Worm (Caenorhabditis elegans): ENCODE results near the gene C44B7.11.

- no peak for TF ChIP-seq nhr-179 (tag; optimal IDR thresholded peaks at IDR 0.05)
- TF ChIP-seq B0035.1 (tag; optimal IDR thresholded peaks at IDR 0.05), result no peak
- TF ChIP-seq F49E8.2 (tag; optimal IDR thresholded peaks at IDR 0.05; ENCODE audit: insufficient read depth), result no peak
- TF ChIP-seq cebp-2 (GFP tag; IDR thresholded peaks at IDR 0.05), result no peak
- TF ChIP-seq nhr-90 (tag; optimal IDR thresholded peaks at IDR 0.05), result no peak
- no peak for TF ChIP-seq ZK185.1 (tag; optimal IDR thresholded peaks at IDR 0.05; ENCODE audit: poor library complexity, severe bottlenecking)
- no peak for TF ChIP-seq ama-1 (optimal IDR thresholded peaks at IDR 0.05)
- TF ChIP-seq ama-1 (GFP tag; optimal IDR thresholded peaks at IDR 0.05), result no peak
- TF ChIP-seq madf-8 (GFP tag; conservative IDR thresholded peaks at IDR 0.05), result no peak
- TF ChIP-seq unc-62 (GFP tag; optimal IDR thresholded peaks at IDR 0.05), result no peak
These were observed 35.6 kb upstream of the C44B7.11 start for ce11 chrII:6932978-6933377.
